Fruit fly (Drosophila melanogaster): ENCODE results near the gene Lam.

The Lam gene

dm6 chr2L:5507823-5508438 is 34.3 kb upstream of the Lam start:
- TF ChIP-seq Myc (optimal IDR thresholded peaks at IDR 0.05) (no peak), woc (GFP tag; optimal IDR thresholded peaks at IDR 0.05) (no peak), Dfd (GFP tag; optimal IDR thresholded peaks at IDR 0.05) (no peak), Jra (GFP tag; optimal IDR thresholded peaks at IDR 0.05) (no peak), HLH106 (tag; optimal IDR thresholded peaks at IDR 0.05) (peak; percentile 16), Mio (GFP tag; optimal IDR thresholded peaks at IDR 0.05) (no peak), Hr83 (GFP tag; optimal IDR thresholded peaks at IDR 0.05; ENCODE audit: poor library complexity, severe bottlenecking) (no peak), fru (GFP tag; optimal IDR thresholded peaks at IDR 0.05) (no peak), ey (GFP tag; optimal IDR thresholded peaks at IDR 0.05) (no peak), GATAd (GFP tag; optimal IDR thresholded peaks at IDR 0.05) (no peak), sv (GFP tag; optimal IDR thresholded peaks at IDR 0.05) (no peak), br (GFP tag; optimal IDR thresholded peaks at IDR 0.05) (no peak), Rel (GFP tag; optimal IDR thresholded peaks at IDR 0.05) (no peak), Rel (tag; optimal IDR thresholded peaks at IDR 0.05) (no peak), sage (GFP tag; optimal IDR thresholded peaks at IDR 0.05) (no peak), foxo (GFP tag; optimal IDR thresholded peaks at IDR 0.05) (peak in 1 of 2 experiments; percentile 64)

- TF ChIP-seq Sp1 (GFP tag; optimal IDR thresholded peaks at IDR 0.05) (no peak), dmrt93B (GFP tag; optimal IDR thresholded peaks at IDR 0.05) (no peak), Hnf4 (GFP tag; optimal IDR thresholded peaks at IDR 0.05) (no peak), usp (GFP tag; optimal IDR thresholded peaks at IDR 0.05) (no peak), h (GFP tag; optimal IDR thresholded peaks at IDR 0.05) (no peak), jim (GFP tag; optimal IDR thresholded peaks at IDR 0.05) (no peak), sv (GFP tag; optimal IDR thresholded peaks at IDR 0.05) (no peak), Dif (GFP tag; optimal IDR thresholded peaks at IDR 0.05; ENCODE audit: partially characterized antibody) (no peak), brk (GFP tag; optimal IDR thresholded peaks at IDR 0.05) (no peak), lola (GFP tag; optimal IDR thresholded peaks at IDR 0.05) (no peak), Hr78 (GFP tag; optimal IDR thresholded peaks at IDR 0.05) (no peak)
Observed at dm6 chr2L:5514946-5515345, 27.3 kb upstream of the Lam start.

- TF ChIP-seq sage (GFP tag; optimal IDR thresholded peaks at IDR 0.05) (no peak), HLH106 (tag; optimal IDR thresholded peaks at IDR 0.05) (no peak), Jra (GFP tag; optimal IDR thresholded peaks at IDR 0.05) (no peak), OdsH (GFP tag; optimal IDR thresholded peaks at IDR 0.05) (no peak), Hr83 (GFP tag; optimal IDR thresholded peaks at IDR 0.05; ENCODE audit: poor library complexity, severe bottlenecking) (no peak), Vsx2 (GFP tag; optimal IDR thresholded peaks at IDR 0.05; ENCODE audit: partially characterized antibody) (no peak), psq (GFP tag; optimal IDR thresholded peaks at IDR 0.05) (no peak), N (GFP tag; optimal IDR thresholded peaks at IDR 0.05) (no peak), CG9705 (GFP tag; optimal IDR thresholded peaks at IDR 0.05) (no peak), jim (GFP tag; optimal IDR thresholded peaks at IDR 0.05) (no peak), sv (GFP tag; optimal IDR thresholded peaks at IDR 0.05) (no peak), Abd-B (GFP tag; optimal IDR thresholded peaks at IDR 0.05) (no peak), brk (GFP tag; optimal IDR thresholded peaks at IDR 0.05) (no peak), h (GFP tag; optimal IDR thresholded peaks at IDR 0.05) (no peak), br (GFP tag; optimal IDR thresholded peaks at IDR 0.05) (no peak), dsf (GFP tag; optimal IDR thresholded peaks at IDR 0.05; ENCODE audit: borderline replicate concordance) (no peak), foxo (GFP tag; optimal IDR thresholded peaks at IDR 0.05) (no peak), Rel (GFP tag; optimal IDR thresholded peaks at IDR 0.05) (no peak), Rel (tag; optimal IDR thresholded peaks at IDR 0.05) (no peak), Hnf4 (GFP tag; optimal IDR thresholded peaks at IDR 0.05) (no peak)
Observed at dm6 chr2L:5517393-5517792, 24.9 kb upstream of the Lam start, which contains the start of gene CG14020. TSS of gene CG14020 (plus strand) at chr2L:5517737.

dm6 chr2L:5519846-5520384 is 22.4 kb upstream of the Lam start, which contains the start of the genes CG7382 and cl:
TSS of gene CG7382 (minus strand) at chr2L:5519896.
TSS of gene cl (plus strand) at chr2L:5520135.
- TF ChIP-seq psq (GFP tag; optimal IDR thresholded peaks at IDR 0.05) (peak; percentile 19), foxo (GFP tag; optimal IDR thresholded peaks at IDR 0.05) (peak in 1 of 2 experiments; percentile 64), Abd-B (GFP tag; optimal IDR thresholded peaks at IDR 0.05) (no peak), dmrt93B (GFP tag; optimal IDR thresholded peaks at IDR 0.05) (peak; percentile 44), Jra (GFP tag; optimal IDR thresholded peaks at IDR 0.05) (no peak), sv (GFP tag; optimal IDR thresholded peaks at IDR 0.05) (no peak), Myc (optimal IDR thresholded peaks at IDR 0.05) (peak; percentile 99), usp (GFP tag; optimal IDR thresholded peaks at IDR 0.05) (no peak), fru (GFP tag; optimal IDR thresholded peaks at IDR 0.05) (peak; percentile 12), Mio (GFP tag; optimal IDR thresholded peaks at IDR 0.05) (no peak), jim (GFP tag; optimal IDR thresholded peaks at IDR 0.05) (no peak), CG9705 (GFP tag; optimal IDR thresholded peaks at IDR 0.05) (peak; percentile 20), OdsH (GFP tag; optimal IDR thresholded peaks at IDR 0.05) (peak; percentile 5), tai (GFP tag; optimal IDR thresholded peaks at IDR 0.05) (no peak), h (GFP tag; optimal IDR thresholded peaks at IDR 0.05) (peak; percentile 50), brk (GFP tag; optimal IDR thresholded peaks at IDR 0.05) (no peak), woc (GFP tag; optimal IDR thresholded peaks at IDR 0.05) (no peak), Sp1 (GFP tag; optimal IDR thresholded peaks at IDR 0.05) (peak; percentile 30), HLH106 (tag; optimal IDR thresholded peaks at IDR 0.05) (peak; percentile 71), rgr (GFP tag; optimal IDR thresholded peaks at IDR 0.05) (peak; percentile 12), dl (GFP tag; optimal IDR thresholded peaks at IDR 0.05; ENCODE audit: insufficient read depth in 1 of 2, partially characterized antibody in 2 of 2) (no peak), Hr78 (GFP tag; optimal IDR thresholded peaks at IDR 0.05) (no peak), Rel (GFP tag; optimal IDR thresholded peaks at IDR 0.05) (no peak), Rel (tag; optimal IDR thresholded peaks at IDR 0.05) (peak; percentile 56), br (GFP tag; optimal IDR thresholded peaks at IDR 0.05) (no peak)

Measured in whole organism, wandering third instar larva.